Worm (Caenorhabditis elegans): ENCODE data around the gene R02D5.24.

The R02D5.24 gene

DNA sequence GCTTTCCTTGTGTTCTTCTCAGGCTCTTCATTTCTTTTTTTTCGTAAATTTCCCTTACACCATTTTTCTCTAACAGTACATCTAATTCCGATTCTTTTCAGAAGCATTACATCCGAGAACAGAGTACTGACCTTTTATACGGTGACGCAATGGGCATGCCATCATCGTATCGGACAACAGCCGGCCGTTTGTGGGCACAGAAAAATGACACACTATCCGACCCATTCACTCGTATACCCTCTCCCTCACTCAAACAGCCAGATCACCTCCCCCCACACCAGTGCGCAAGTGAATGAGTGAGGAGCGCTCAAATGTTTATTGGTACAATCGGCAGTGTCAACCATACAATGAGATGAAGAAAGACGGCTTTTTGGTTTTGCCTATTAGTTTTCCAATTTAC, at the start of gene R02D5.24:
R02D5.24 (plus strand) TSS at position 205 of the 400 bp plus-strand sequence.
- peak; percentile 53 for TF ChIP-seq pha-4 (tag; optimal IDR thresholded peaks at IDR 0.05)
- TF ChIP-seq fkh-2 (tag; optimal IDR thresholded peaks at IDR 0.05), result no peak

DNA sequence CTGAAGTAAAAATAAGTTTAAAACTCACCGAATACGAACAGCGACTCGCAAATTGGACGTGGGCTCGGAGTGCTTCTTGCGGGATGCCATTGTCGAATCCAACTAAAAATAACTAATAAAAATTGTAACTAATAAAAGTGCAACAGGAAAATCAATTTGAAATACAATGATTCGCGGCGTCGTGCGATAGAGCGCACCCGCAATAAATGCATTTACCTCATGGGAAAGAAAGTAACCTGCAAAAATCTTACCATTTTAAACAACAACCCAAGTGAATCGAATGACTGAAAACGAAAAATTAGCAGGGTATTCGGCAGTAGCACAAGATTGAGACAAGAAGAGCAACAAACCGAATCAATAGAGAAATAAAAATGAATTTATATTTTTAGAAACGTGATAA, 44.5 kb upstream of the R02D5.24 start, which contains the start of gene bmk-1:
bmk-1 (minus strand) TSS at position 359 of the 400 bp plus-strand sequence.
- TF ChIP-seq fkh-2 (tag; optimal IDR thresholded peaks at IDR 0.05), result no peak
- no peak for TF ChIP-seq ceh-16 (tag; optimal IDR thresholded peaks at IDR 0.05)
- TF ChIP-seq lin-15B (tag; optimal IDR thresholded peaks at IDR 0.05), result no peak
- TF ChIP-seq nhr-12 (tag; optimal IDR thresholded peaks at IDR 0.05), result no peak
- no peak for TF ChIP-seq snpc-4 (tag; optimal IDR thresholded peaks at IDR 0.05)
- no peak for TF ChIP-seq hmg-11 (tag; optimal IDR thresholded peaks at IDR 0.05)
- no peak for TF ChIP-seq R02D3.7 (tag; optimal IDR thresholded peaks at IDR 0.05)
- no peak for TF ChIP-seq nfya-1 (tag; optimal IDR thresholded peaks at IDR 0.05; ENCODE audit: insufficient read depth)
- no peak for TF ChIP-seq egl-5 (tag; optimal IDR thresholded peaks at IDR 0.05)
- TF ChIP-seq pqm-1 (tag; optimal IDR thresholded peaks at IDR 0.05), result no peak
- TF ChIP-seq egl-27 (tag; optimal IDR thresholded peaks at IDR 0.05), result no peak
- TF ChIP-seq elt-2 (tag; optimal IDR thresholded peaks at IDR 0.05), result no peak
- no peak for TF ChIP-seq ceh-28 (tag; optimal IDR thresholded peaks at IDR 0.05)

DNA sequence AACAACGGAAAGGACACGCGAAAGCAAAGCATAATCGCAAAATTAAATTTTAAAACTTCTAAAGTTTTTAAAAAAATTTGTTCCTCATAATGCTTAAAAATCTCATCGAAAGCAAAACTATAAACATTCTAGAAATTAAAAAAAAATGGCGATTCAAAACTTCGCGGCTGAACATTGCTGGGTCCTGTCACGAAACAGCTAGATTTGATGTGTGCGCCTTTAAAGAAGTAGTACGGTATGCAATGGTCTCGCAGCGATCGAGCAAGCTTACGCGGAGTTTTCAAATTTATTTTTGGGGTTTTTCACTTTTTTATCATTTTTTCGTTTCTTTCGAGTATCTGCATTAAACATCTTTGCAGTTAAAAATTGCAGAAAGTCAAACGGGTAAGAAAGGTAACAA, 44.1 kb upstream of the R02D5.24 start, which contains the start of gene coh-3:
coh-3 (plus strand) TSS at position 353 of the 400 bp plus-strand sequence.
- TF ChIP-seq elt-2 (tag; optimal IDR thresholded peaks at IDR 0.05), result no peak

DNA sequence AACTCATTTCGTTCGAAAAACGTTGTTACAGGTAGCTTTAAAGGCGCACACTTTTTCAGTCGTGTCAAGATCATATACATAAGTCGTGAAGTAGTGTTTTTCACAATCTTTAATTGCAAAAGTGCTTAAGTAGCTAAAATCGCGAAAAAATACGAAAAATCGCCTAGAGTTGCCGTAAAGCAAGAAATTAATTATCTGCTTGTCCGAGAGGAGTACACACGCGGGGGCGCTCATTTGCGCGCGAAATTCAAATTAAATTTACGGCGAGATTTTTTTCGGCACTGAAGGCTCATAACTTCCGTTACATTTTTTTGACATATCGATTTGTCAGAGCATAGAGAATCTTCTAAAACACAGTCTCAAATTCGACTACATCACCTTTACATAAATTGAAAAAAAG, 41.0 kb upstream of the R02D5.24 start:
- no peak for TF ChIP-seq eor-1 (tag; optimal IDR thresholded peaks at IDR 0.05)
- TF ChIP-seq nhr-11 (tag; optimal IDR thresholded peaks at IDR 0.05), result no peak
- TF ChIP-seq mml-1 (tag; optimal IDR thresholded peaks at IDR 0.05), result no peak
- TF ChIP-seq skn-1 (tag; optimal IDR thresholded peaks at IDR 0.05), result no peak
- no peak for TF ChIP-seq ceh-28 (tag; optimal IDR thresholded peaks at IDR 0.05)
- TF ChIP-seq aly-2 (tag; optimal IDR thresholded peaks at IDR 0.05), result no peak
- TF ChIP-seq lin-15B (tag; optimal IDR thresholded peaks at IDR 0.05), result no peak
- TF ChIP-seq ceh-16 (tag; optimal IDR thresholded peaks at IDR 0.05), result no peak
- no peak for TF ChIP-seq egl-5 (tag; optimal IDR thresholded peaks at IDR 0.05)
- no peak for TF ChIP-seq ceh-82 (tag; optimal IDR thresholded peaks at IDR 0.05)
- TF ChIP-seq unc-62 (GFP tag; optimal IDR thresholded peaks at IDR 0.05), result no peak
- no peak for TF ChIP-seq unc-39 (tag; optimal IDR thresholded peaks at IDR 0.05)
- TF ChIP-seq mdl-1 (tag; optimal IDR thresholded peaks at IDR 0.05), result no peak
- TF ChIP-seq nhr-12 (tag; optimal IDR thresholded peaks at IDR 0.05), result no peak
- no peak for TF ChIP-seq fkh-10 (GFP tag; optimal IDR thresholded peaks at IDR 0.05)
- TF ChIP-seq sea-2 (GFP tag; optimal IDR thresholded peaks at IDR 0.05), result no peak
- no peak for TF ChIP-seq nhr-28 (tag; optimal IDR thresholded peaks at IDR 0.05)

DNA sequence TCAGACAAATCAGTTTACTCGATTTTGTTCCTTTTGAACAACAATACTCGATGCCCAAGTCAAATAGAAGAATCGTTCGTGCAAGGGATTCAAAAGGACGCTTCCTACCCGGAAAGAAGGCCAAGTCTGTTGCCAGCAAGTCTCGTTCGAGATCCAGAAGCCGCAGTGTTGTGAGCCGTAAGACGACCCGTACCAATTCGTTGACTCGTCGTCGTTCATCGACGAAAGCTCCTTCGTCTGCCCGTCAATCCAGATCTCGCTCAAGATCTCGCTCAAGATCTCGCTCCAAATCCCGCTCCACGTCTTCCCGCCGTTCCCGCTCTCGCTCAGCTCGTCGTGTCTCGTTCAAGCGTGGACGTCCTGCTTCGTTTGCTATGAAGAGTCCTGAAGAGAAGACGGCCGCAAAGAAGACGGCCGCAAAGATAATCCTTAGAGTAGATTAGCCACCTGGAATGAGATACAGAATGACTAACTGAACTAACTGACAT, 40.5 kb upstream of the R02D5.24 start, which contains the start of gene F08H9.2:
F08H9.2 (plus strand) TSS at position 51 of the 488 bp plus-strand sequence.
- TF ChIP-seq nhr-76 (tag; optimal IDR thresholded peaks at IDR 0.05) (no peak), lsy-12 (tag; optimal IDR thresholded peaks at IDR 0.05) (no peak), egl-27 (tag; optimal IDR thresholded peaks at IDR 0.05) (no peak), daf-12 (tag; optimal IDR thresholded peaks at IDR 0.05) (no peak), unc-39 (tag; optimal IDR thresholded peaks at IDR 0.05) (no peak), snpc-4 (tag; optimal IDR thresholded peaks at IDR 0.05) (no peak), ztf-11 (tag; optimal IDR thresholded peaks at IDR 0.05) (no peak), nhr-237 (tag; optimal IDR thresholded peaks at IDR 0.05) (no peak), nhr-11 (tag; optimal IDR thresholded peaks at IDR 0.05) (no peak), nhr-77 (tag; optimal IDR thresholded peaks at IDR 0.05) (no peak), elt-1 (tag; optimal IDR thresholded peaks at IDR 0.05) (no peak), nhr-12 (tag; optimal IDR thresholded peaks at IDR 0.05) (no peak), ceh-9 (tag; optimal IDR thresholded peaks at IDR 0.05) (no peak)
